Fruit fly (Drosophila melanogaster) whole organism, embryonic: ENCODE results near the gene Eip93F.

Experiments
- Atf-2 ChIP-seq: fragments of 200-800 bp; sonication (Bioruptor generic); optimal IDR thresholded peaks from 2 replicates; lab custom pipeline; 2016; ENCODE audit warnings: missing biosample characterization, missing genetic modification characterization
- B-H1 ChIP-seq: fragments of 200-800 bp; sonication (Bioruptor generic); IDR thresholded peaks from 3 replicates; pipeline ENCODE4 v1.3.6; 2022; ENCODE audit warnings: missing biosample characterization, missing genetic modification characterization
- CG10366 ChIP-seq: fragments of 200-800 bp; sonication (Bioruptor generic); IDR thresholded peaks from 2 replicates; pipeline ENCODE4 v1.3.6; 2022; ENCODE audit warnings: missing biosample characterization, missing genetic modification characterization
- CG10959 ChIP-seq: fragments of 200-800 bp; sonication (Bioruptor generic); IDR thresholded peaks from 2 replicates; pipeline ENCODE4 v1.3.6; 2022; ENCODE audit warnings: missing biosample characterization, missing genetic modification characterization
- CG12659 ChIP-seq: fragments of 200-800 bp; sonication (Bioruptor generic); optimal IDR thresholded peaks from 3 replicates; lab custom pipeline; 2017; ENCODE audit warnings: mild to moderate bottlenecking, missing biosample characterization, missing genetic modification reagents, missing genetic modification characterization
- CG13123 ChIP-seq: fragments of 200-800 bp; sonication (Bioruptor generic); optimal IDR thresholded peaks from 2 replicates; lab custom pipeline; 2016; ENCODE audit warnings: missing biosample characterization, missing genetic modification characterization
- CG13296 ChIP-seq: fragments of 200-800 bp; sonication (Bioruptor generic); optimal IDR thresholded peaks from 3 replicates; lab custom pipeline; 2018; ENCODE audit warnings: missing biosample characterization, mild to moderate bottlenecking, missing genetic modification characterization
- CG14667 ChIP-seq: fragments of 200-800 bp; sonication (Bioruptor generic); IDR thresholded peaks from 2 replicates; pipeline ENCODE4 v1.3.6; 2022; ENCODE audit warnings: missing biosample characterization, missing genetic modification characterization
- CG1602 ChIP-seq: fragments of 200-800 bp; sonication (Bioruptor generic); optimal IDR thresholded peaks from 3 replicates; lab custom pipeline; 2016; ENCODE audit warnings: missing biosample characterization, missing genetic modification characterization
- CG17328 ChIP-seq: fragments of 200-800 bp; sonication (Bioruptor generic); IDR thresholded peaks from 2 replicates; pipeline ENCODE4 v1.3.6; 2022; ENCODE audit warnings: missing biosample characterization, missing genetic modification characterization
- CG18476 ChIP-seq: fragments of 200-800 bp; sonication (Bioruptor generic); optimal IDR thresholded peaks from 2 replicates; lab custom pipeline; 2016; ENCODE audit warnings: missing biosample characterization, mild to moderate bottlenecking, missing genetic modification characterization
- CG3726 ChIP-seq: fragments of 200-800 bp; sonication (Bioruptor generic); IDR thresholded peaks from 3 replicates; pipeline ENCODE4, ENCODE4 v1.3.6; 2022; ENCODE audit warnings: missing biosample characterization, missing genetic modification characterization
- CG43689 ChIP-seq: fragments of 200-800 bp; sonication (Bioruptor generic); IDR thresholded peaks from 2 replicates; pipeline ENCODE4 v1.3.6; 2022; ENCODE audit warnings: missing biosample characterization, missing genetic modification characterization
- CG4854 ChIP-seq: fragments of 200-800 bp; sonication (Bioruptor generic); optimal IDR thresholded peaks from 2 replicates; lab custom pipeline; 2016; ENCODE audit warnings: missing biosample characterization, missing genetic modification characterization, inconsistent platforms
- CG6654 ChIP-seq: fragments of 200-800 bp; sonication (Bioruptor generic); optimal IDR thresholded peaks from 2 replicates; lab custom pipeline; 2017; ENCODE audit warnings: missing biosample characterization, mild to moderate bottlenecking, missing genetic modification characterization
- CG6791 ChIP-seq: fragments of 200-800 bp; sonication (Bioruptor generic); IDR thresholded peaks from 3 replicates; pipeline ENCODE4 v1.3.6; 2022; ENCODE audit warnings: missing biosample characterization, missing genetic modification characterization; ENCODE audit not compliant: partially characterized antibody
- CG7556 ChIP-seq: fragments of 200-800 bp; sonication (Bioruptor generic); optimal IDR thresholded peaks from 2 replicates; lab custom pipeline; 2017; ENCODE audit warnings: missing biosample characterization, mild to moderate bottlenecking, missing genetic modification characterization
- CG7745 ChIP-seq: fragments of 200-800 bp; sonication (Bioruptor generic); optimal IDR thresholded peaks from 2 replicates; lab custom pipeline; 2018; ENCODE audit warnings: missing biosample characterization, mild to moderate bottlenecking, missing genetic modification characterization, moderate library complexity
- CG8281 ChIP-seq: fragments of 200-800 bp; sonication (Bioruptor generic); optimal IDR thresholded peaks from 2 replicates; lab custom pipeline; 2018; ENCODE audit warnings: missing biosample characterization, mild to moderate bottlenecking, missing genetic modification characterization, moderate library complexity
- CG8765 ChIP-seq: fragments of 200-800 bp; sonication (Bioruptor generic); IDR thresholded peaks from 2 replicates; pipeline ENCODE4 v1.3.6; 2022; ENCODE audit warnings: missing biosample characterization, missing genetic modification characterization
- CTCF ChIP-seq: fragments of 200-800 bp; sonication (Bioruptor generic); optimal IDR thresholded peaks from 2 replicates; lab custom pipeline; 2017; ENCODE audit warnings: missing biosample characterization, mild to moderate bottlenecking, missing genetic modification characterization, moderate library complexity
- Camta ChIP-seq: fragments of 200-800 bp; sonication (Bioruptor generic); optimal IDR thresholded peaks from 2 replicates; lab custom pipeline; 2016; ENCODE audit warnings: missing biosample characterization, missing genetic modification characterization
- D ChIP-seq, 2 experiments: fragments of 200-800 bp in 1 of 2; fragments of >200 bp in 1 of 2; sonication (Bioruptor generic) in 1 of 2; optimal IDR thresholded peaks; 2 replicates in 1 of 2; 3 replicates in 1 of 2; lab custom pipeline; 2017; ENCODE audit warnings: mild to moderate bottlenecking in 1 of 2, missing biosample characterization in 1 of 2, missing genetic modification characterization in 1 of 2, missing genetic modification reagents in 1 of 2
- D19A ChIP-seq: fragments of 200-800 bp; optimal IDR thresholded peaks from 3 replicates; lab custom pipeline; 2019; ENCODE audit warnings: missing biosample characterization, mild to moderate bottlenecking, missing genetic modification characterization, moderate library complexity
- Dad ChIP-seq: fragments of 200-800 bp; sonication (Bioruptor generic); optimal IDR thresholded peaks from 3 replicates; lab custom pipeline; 2016; ENCODE audit warnings: missing biosample characterization, missing genetic modification characterization
- Dp ChIP-seq: fragments of 200-800 bp; sonication (Bioruptor generic); optimal IDR thresholded peaks from 2 replicates; lab custom pipeline; 2018; ENCODE audit warnings: missing biosample characterization, mild to moderate bottlenecking, missing genetic modification characterization, moderate library complexity
- Dref ChIP-seq: fragments of 200-800 bp; sonication (Bioruptor generic); IDR thresholded peaks from 2 replicates; pipeline ENCODE4 v1.3.6; 2022; ENCODE audit warnings: missing biosample characterization, missing genetic modification characterization
- ERR ChIP-seq: fragments of 200-800 bp; sonication (Bioruptor generic); optimal IDR thresholded peaks from 2 replicates; lab custom pipeline; 2016; ENCODE audit warnings: missing biosample characterization, missing genetic modification characterization
- H2.0 ChIP-seq: fragments of 200-800 bp; sonication (Bioruptor generic); IDR thresholded peaks from 2 replicates; pipeline ENCODE4 v1.3.6; 2022; ENCODE audit warnings: missing biosample characterization, missing genetic modification characterization
- Hmr ChIP-seq: fragments of 200-800 bp; sonication (Bioruptor generic); optimal IDR thresholded peaks from 3 replicates; lab custom pipeline; 2017; ENCODE audit warnings: mild to moderate bottlenecking, missing biosample characterization, missing genetic modification reagents, missing genetic modification characterization
- Max ChIP-seq: fragments of 200-800 bp; sonication (Bioruptor generic); optimal IDR thresholded peaks from 2 replicates; lab custom pipeline; 2016; ENCODE audit warnings: missing biosample characterization, mild to moderate bottlenecking, missing genetic modification characterization
- NC2α ChIP-seq: fragments of 200-800 bp; sonication (Bioruptor generic); optimal IDR thresholded peaks from 2 replicates; lab custom pipeline; 2016; ENCODE audit warnings: missing biosample characterization, missing genetic modification characterization
- Ravus ChIP-seq: fragments of 200-800 bp; sonication (Bioruptor generic); IDR thresholded peaks from 2 replicates; pipeline ENCODE4 v1.3.6; 2022; ENCODE audit warnings: missing biosample characterization, missing genetic modification characterization
- Xrp1 ChIP-seq: fragments of 200-800 bp; sonication (Bioruptor generic); IDR thresholded peaks from 2 replicates; pipeline ENCODE4 v1.3.6; 2022; ENCODE audit warnings: missing biosample characterization, missing genetic modification characterization
- ac ChIP-seq: fragments of 200-800 bp; sonication (Bioruptor generic); optimal IDR thresholded peaks from 3 replicates; lab custom pipeline; 2017; ENCODE audit warnings: missing biosample characterization, mild to moderate bottlenecking, missing genetic modification characterization
- crol ChIP-seq: fragments of 200-800 bp; sonication (Bioruptor generic); IDR thresholded peaks from 2 replicates; pipeline ENCODE4 v1.3.6; 2022; ENCODE audit warnings: missing biosample characterization, missing genetic modification characterization
- en ChIP-seq: fragments of 200-800 bp; sonication (Bioruptor generic); optimal IDR thresholded peaks from 2 replicates; lab custom pipeline; 2016; ENCODE audit warnings: missing biosample characterization, missing genetic modification characterization
- ftz-f1 ChIP-seq: fragments of 200-800 bp; sonication (Bioruptor generic); optimal IDR thresholded peaks from 2 replicates; lab custom pipeline; 2016; ENCODE audit warnings: missing biosample characterization, missing genetic modification characterization
- gsb ChIP-seq: fragments of 200-800 bp; sonication (Bioruptor generic); IDR thresholded peaks from 2 replicates; pipeline ENCODE4 v1.3.6; 2022; ENCODE audit warnings: missing biosample characterization, missing genetic modification characterization
- gt ChIP-seq: fragments of 200-800 bp; sonication (Bioruptor generic); IDR thresholded peaks from 2 replicates; pipeline ENCODE4 v1.3.6; 2022; ENCODE audit warnings: missing biosample characterization, missing genetic modification characterization
- ken ChIP-seq: fragments of 200-800 bp; sonication (Bioruptor generic); IDR thresholded peaks from 3 replicates; pipeline ENCODE4 v1.3.6; 2022; ENCODE audit warnings: missing biosample characterization, missing genetic modification characterization
- kni ChIP-seq: fragments of 200-800 bp; sonication (Bioruptor generic); optimal IDR thresholded peaks from 3 replicates; lab custom pipeline; 2017; ENCODE audit warnings: mild to moderate bottlenecking, missing biosample characterization, missing genetic modification reagents, missing genetic modification characterization
- lbe ChIP-seq: fragments of 200-800 bp; sonication (Bioruptor generic); optimal IDR thresholded peaks from 2 replicates; lab custom pipeline; 2016; ENCODE audit warnings: missing biosample characterization, mild to moderate bottlenecking, missing genetic modification characterization
- nom ChIP-seq: fragments of 200-800 bp; sonication (Bioruptor generic); optimal IDR thresholded peaks from 2 replicates; lab custom pipeline; 2017; ENCODE audit warnings: missing biosample characterization, missing genetic modification characterization, mild to moderate bottlenecking, moderate library complexity, missing genetic modification reagents
- schlank ChIP-seq: fragments of 200-800 bp; sonication (Bioruptor generic); optimal IDR thresholded peaks from 2 replicates; lab custom pipeline; 2018; ENCODE audit warnings: missing biosample characterization, mild to moderate bottlenecking, missing genetic modification characterization
- sd ChIP-seq: fragments of 200-800 bp; sonication (Bioruptor generic); optimal IDR thresholded peaks from 3 replicates; lab custom pipeline; 2018; ENCODE audit warnings: missing biosample characterization, mild to moderate bottlenecking, missing genetic modification characterization, moderate library complexity
- seq ChIP-seq: fragments of 200-800 bp; sonication (Bioruptor generic); IDR thresholded peaks from 2 replicates; pipeline ENCODE4 v1.3.6; 2022; ENCODE audit warnings: missing biosample characterization, missing genetic modification characterization
- sr ChIP-seq: fragments of 200-800 bp; sonication (Bioruptor generic); IDR thresholded peaks from 3 replicates; pipeline ENCODE4 v1.3.6; 2022; ENCODE audit warnings: missing biosample characterization, missing genetic modification characterization
- ttk ChIP-seq: fragments of 200-800 bp; sonication (Bioruptor generic); IDR thresholded peaks from 2 replicates; pipeline ENCODE4 v2.1.2; 2022; ENCODE audit warnings: missing biosample characterization, missing genetic modification characterization
- tx ChIP-seq: fragments of 200-800 bp; sonication (Bioruptor generic); optimal IDR thresholded peaks from 2 replicates; lab custom pipeline; 2016; ENCODE audit warnings: missing biosample characterization, missing genetic modification characterization
- vvl ChIP-seq: fragments of 200-800 bp; sonication (Bioruptor generic); IDR thresholded peaks from 2 replicates; pipeline ENCODE4 v1.3.6; 2022; ENCODE audit warnings: missing biosample characterization, missing genetic modification characterization

The Eip93F gene

DNA sequence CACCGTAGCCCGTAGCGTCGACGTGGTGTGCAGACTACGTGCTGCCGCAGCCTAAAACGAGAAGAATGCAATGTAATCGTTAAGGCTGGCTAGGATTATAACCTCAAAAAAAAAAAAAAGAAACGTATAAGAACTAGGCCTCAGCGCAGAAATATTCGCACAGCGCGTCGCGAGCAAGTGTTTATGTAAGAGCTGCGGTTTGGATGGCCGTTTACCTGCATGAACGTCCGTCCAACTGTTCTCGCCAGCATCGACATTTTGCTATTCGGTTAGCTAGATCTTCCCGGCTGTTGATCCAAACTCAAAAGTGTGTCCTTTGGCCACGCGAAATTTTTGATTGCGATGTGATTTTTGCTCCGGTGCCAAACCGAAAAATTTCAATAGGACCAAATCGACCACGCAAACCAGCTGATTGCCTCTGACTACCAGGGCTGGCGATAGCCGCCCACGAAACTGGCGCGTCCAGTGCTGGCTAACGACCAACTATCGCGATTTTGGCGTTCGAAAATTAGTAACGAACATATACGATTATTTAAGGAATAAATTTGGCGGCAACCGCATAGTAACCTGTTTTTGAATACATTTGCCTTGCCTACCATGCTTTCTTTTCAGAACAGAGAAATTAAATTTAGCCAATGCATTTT lies 70.0 kb downstream of the Eip93F start, which contains the start of gene Idh3b (continued):
- TF ChIP-seq kni (peak; percentile 49), Camta (peak; percentile 37), CTCF (GFP tag; lab: Kevin White, UChicago) (peak; percentile 40), crol (GFP tag; lab: Robert Waterston, UW) (no peak), CG7745 (no peak), ERR (peak; percentile 30), ftz-f1 (peak; percentile 72), Max (GFP tag; lab: Kevin White, UChicago) (peak; percentile 63), Hmr (GFP tag; lab: Kevin White, UChicago) (no peak), CG8765 (GFP tag; lab: Robert Waterston, UW) (no peak), B-H1 (GFP tag; lab: Robert Waterston, UW) (no peak), ttk (no peak), CG6791 (GFP tag; lab: Robert Waterston, UW) (peak; percentile 97), CG17328 (GFP tag; lab: Robert Waterston, UW) (no peak), Dp (GFP tag; lab: Kevin White, UChicago) (peak; percentile 88), CG13123 (GFP tag; lab: Kevin White, UChicago) (no peak), sd (tag; lab: Kevin White, UChicago) (no peak), vvl (GFP tag; lab: Robert Waterston, UW) (peak; percentile 95; the same call in 1 of the 2 replicates), CG3726 (no peak), Atf-2 (GFP tag; lab: Kevin White, UChicago) (peak; percentile 12), ken (GFP tag; lab: Robert Waterston, UW) (peak; percentile 85), CG10366 (no peak; the same call in 1 of the 2 replicates), CG18476 (GFP tag; lab: Kevin White, UChicago) (peak; percentile 27), en (GFP tag; lab: Kevin White, UChicago) (no peak), Ravus (no peak), CG12659 (peak; percentile 78), CG1602 (peak; percentile 3), H2.0 (GFP tag; lab: Robert Waterston, UW) (no peak), CG13296 (GFP tag; lab: Kevin White, UChicago) (peak; percentile 21), nom (GFP tag; lab: Kevin White, UChicago) (peak; percentile 58), CG8281 (tag; lab: Kevin White, UChicago) (no peak), CG14667 (no peak), CG6654 (no peak), sr (no peak), gsb (no peak), NC2α (GFP tag; lab: Kevin White, UChicago) (peak; percentile 24), CG4854 (GFP tag; lab: Kevin White, UChicago) (peak; percentile 61), Dad (peak; percentile 50), Xrp1 (GFP tag; lab: Robert Waterston, UW) (peak; percentile 74), lbe (GFP tag; lab: Kevin White, UChicago) (peak; percentile 28), tx (GFP tag; lab: Kevin White, UChicago) (peak; percentile 45), schlank (peak; percentile 24), Dref (no peak), CG7556 (GFP tag; lab: Kevin White, UChicago) (no peak), seq (GFP tag; lab: Robert Waterston, UW) (no peak), ac (GFP tag; lab: Kevin White, UChicago) (no peak), D19A (no peak), CG10959 (GFP tag; lab: Robert Waterston, UW) (peak; percentile 15; the same call in 1 of the 2 replicates), CG43689 (GFP tag; lab: Robert Waterston, UW) (no peak; the same call in 1 of the 2 replicates), gt (GFP tag; lab: Robert Waterston, UW) (no peak), D (optimal IDR thresholded peaks at IDR 0.05; lab: Kevin White, UChicago) (no peak), D (GFP tag; optimal IDR thresholded peaks at IDR 0.05; lab: Kevin White, UChicago) (no peak)
